Worm (Caenorhabditis elegans) whole organism, mixed stage, embryonic: ENCODE data around the gene F47C12.6.

Source experiments
- M03D4.4 ChIP-seq: sonication (generic microtip); optimal IDR thresholded peaks from 2 replicates; lab custom pipeline; 2017; ENCODE audit warnings: mild to moderate bottlenecking, missing genetic modification characterization, missing compliant biosample characterization
- bed-3 ChIP-seq: fragments of 200-800 bp; sonication (Bioruptor generic); optimal IDR thresholded peaks from 3 replicates; lab custom pipeline; 2018; ENCODE audit warnings: mild to moderate bottlenecking, missing genetic modification characterization, moderate library complexity, missing compliant biosample characterization
- ceh-39 ChIP-seq: fragments of 150-350 bp; optimal IDR thresholded peaks from 2 replicates; lab custom pipeline; 2014; ENCODE audit warnings: missing biosample characterization, missing genetic modification characterization
- ceh-43 ChIP-seq: fragments of 200-800 bp; sonication (Bioruptor generic); optimal IDR thresholded peaks from 2 replicates; lab custom pipeline; 2018; ENCODE audit warnings: mild to moderate bottlenecking, missing genetic modification characterization, moderate library complexity, missing compliant biosample characterization
- ceh-83 ChIP-seq: fragments of 200-800 bp; sonication (Bioruptor generic); optimal IDR thresholded peaks from 2 replicates; lab custom pipeline; 2018; ENCODE audit warnings: mild to moderate bottlenecking, missing genetic modification characterization, missing compliant biosample characterization
- ces-1 ChIP-seq: fragments of 150-350 bp; optimal IDR thresholded peaks from 2 replicates; lab custom pipeline; 2014; ENCODE audit warnings: missing biosample characterization, missing genetic modification reagents, missing genetic modification characterization
- cnd-1 ChIP-seq: fragments of 200-800 bp; sonication (Bioruptor generic); optimal IDR thresholded peaks from 2 replicates; lab custom pipeline; 2018; ENCODE audit warnings: mild to moderate bottlenecking, missing genetic modification characterization, missing compliant biosample characterization
- drap-1 ChIP-seq: fragments of 200-800 bp; sonication (Bioruptor generic); optimal IDR thresholded peaks from 3 replicates; lab custom pipeline; 2018; ENCODE audit warnings: mild to moderate bottlenecking, missing genetic modification characterization, missing compliant biosample characterization
- elt-1 ChIP-seq: sonication (generic microtip); optimal IDR thresholded peaks from 2 replicates; lab custom pipeline; 2017; ENCODE audit warnings: missing genetic modification characterization, mild to moderate bottlenecking, missing compliant biosample characterization, antibody characterized with exemption, moderate library complexity, borderline replicate concordance; ENCODE audit not compliant: insufficient read depth
- elt-3 ChIP-seq: fragments of 150-350 bp; optimal IDR thresholded peaks from 2 replicates; lab custom pipeline; 2014; ENCODE audit warnings: missing biosample characterization, missing genetic modification characterization
- flh-1 ChIP-seq: fragments of 200-800 bp; sonication (Bioruptor generic); optimal IDR thresholded peaks from 2 replicates; lab custom pipeline; 2018; ENCODE audit warnings: mild to moderate bottlenecking, missing genetic modification characterization, moderate library complexity, missing compliant biosample characterization
- ham-2 ChIP-seq: fragments of 200-800 bp; sonication (Bioruptor generic); optimal IDR thresholded peaks from 2 replicates; lab custom pipeline; 2018; ENCODE audit warnings: mild to moderate bottlenecking, missing genetic modification characterization, missing compliant biosample characterization
- hlh-1 ChIP-seq: fragments of 150-350 bp; optimal IDR thresholded peaks from 2 replicates; lab custom pipeline; 2014; ENCODE audit warnings: missing biosample characterization, missing genetic modification reagents, missing genetic modification characterization
- lin-13 ChIP-seq: fragments of 150-350 bp; optimal IDR thresholded peaks from 2 replicates; lab custom pipeline; 2014; ENCODE audit warnings: missing biosample characterization, missing genetic modification characterization
- lsy-2 ChIP-seq: fragments of 150-350 bp; optimal IDR thresholded peaks from 2 replicates; lab custom pipeline; 2014; ENCODE audit warnings: missing biosample characterization, missing genetic modification characterization
- mab-5 ChIP-seq: fragments of 150-350 bp; optimal IDR thresholded peaks from 2 replicates; lab custom pipeline; 2014; ENCODE audit warnings: missing biosample characterization, missing genetic modification characterization
- mls-2 ChIP-seq: sonication (generic microtip); optimal IDR thresholded peaks from 2 replicates; lab custom pipeline; 2016; ENCODE audit warnings: mild to moderate bottlenecking, missing genetic modification characterization, moderate library complexity, missing compliant biosample characterization
- nhr-12 ChIP-seq: fragments of 150-350 bp; optimal IDR thresholded peaks from 2 replicates; lab custom pipeline; 2014; ENCODE audit warnings: missing biosample characterization, missing genetic modification characterization
- nhr-2 ChIP-seq: fragments of 150-350 bp; optimal IDR thresholded peaks from 2 replicates; lab custom pipeline; 2014; ENCODE audit warnings: missing biosample characterization, missing genetic modification characterization
- nhr-237 ChIP-seq: fragments of 150-350 bp; optimal IDR thresholded peaks from 2 replicates; lab custom pipeline; 2014; ENCODE audit warnings: missing biosample characterization, missing genetic modification characterization
- nhr-28 ChIP-seq: fragments of 150-350 bp; optimal IDR thresholded peaks from 2 replicates; lab custom pipeline; 2014; ENCODE audit warnings: missing biosample characterization, missing genetic modification characterization
- nhr-76 ChIP-seq: sonication (generic microtip); optimal IDR thresholded peaks from 2 replicates; lab custom pipeline; 2017; ENCODE audit warnings: missing biosample characterization, missing genetic modification characterization
- pha-4 ChIP-seq: fragments of 150-350 bp; optimal IDR thresholded peaks from 2 replicates; lab custom pipeline; 2018; ENCODE audit warnings: missing biosample characterization, missing genetic modification reagents, missing genetic modification characterization
- sem-2 ChIP-seq: fragments of 200-800 bp; sonication (Bioruptor generic); optimal IDR thresholded peaks from 2 replicates; lab custom pipeline; 2018; ENCODE audit warnings: mild to moderate bottlenecking, missing genetic modification characterization, missing compliant biosample characterization
- snpc-4 ChIP-seq: fragments of 150-350 bp; optimal IDR thresholded peaks from 2 replicates; lab custom pipeline; 2014; ENCODE audit warnings: missing biosample characterization, missing genetic modification characterization
- sptf-1 ChIP-seq: sonication (generic microtip); optimal IDR thresholded peaks from 2 replicates; lab custom pipeline; 2017; ENCODE audit warnings: mild to moderate bottlenecking, missing genetic modification characterization, moderate library complexity, missing compliant biosample characterization
- tbx-8 ChIP-seq: fragments of 200-800 bp; sonication (Bioruptor generic); optimal IDR thresholded peaks from 2 replicates; lab custom pipeline; 2018; ENCODE audit warnings: mild to moderate bottlenecking, missing genetic modification characterization, moderate library complexity, missing compliant biosample characterization
- unc-120 ChIP-seq: sonication (generic microtip); optimal IDR thresholded peaks from 2 replicates; lab custom pipeline; 2017; ENCODE audit warnings: missing genetic modification characterization, missing compliant biosample characterization; ENCODE audit not compliant: poor library complexity, severe bottlenecking
- unc-39 ChIP-seq: fragments of 150-350 bp; optimal IDR thresholded peaks from 2 replicates; lab custom pipeline; 2014; ENCODE audit warnings: missing biosample characterization, missing genetic modification characterization
- unc-62 ChIP-seq: fragments of 150-350 bp; optimal IDR thresholded peaks from 2 replicates; lab custom pipeline; 2014; ENCODE audit warnings: missing biosample characterization, missing genetic modification reagents, missing genetic modification characterization
- zip-8 ChIP-seq: fragments of 150-350 bp; optimal IDR thresholded peaks from 2 replicates; lab custom pipeline; 2014; ENCODE audit warnings: missing biosample characterization, missing genetic modification characterization
- ztf-11 ChIP-seq: fragments of 150-350 bp; optimal IDR thresholded peaks from 2 replicates; lab custom pipeline; 2014; ENCODE audit warnings: missing biosample characterization, missing genetic modification characterization

F47C12.6 gene

DNA sequence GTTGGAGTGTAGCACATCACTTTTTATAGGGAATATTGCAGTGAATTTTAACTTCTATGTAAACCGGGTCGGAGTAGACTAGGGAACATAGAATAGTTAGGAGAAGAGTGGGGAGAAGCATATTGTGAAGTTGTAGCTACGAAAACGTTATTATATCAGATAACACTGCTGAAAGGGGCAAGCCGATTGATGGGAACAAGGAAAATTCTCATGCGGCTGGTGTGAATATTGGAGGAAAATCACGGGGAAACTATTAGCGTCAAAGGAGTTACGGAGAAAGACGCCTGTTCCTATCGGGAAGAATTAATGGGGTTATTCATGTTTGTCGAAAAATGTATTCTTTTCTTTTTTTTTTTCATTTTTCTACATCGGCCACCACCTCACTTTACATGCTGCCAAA, at the start of gene F47C12.6:
TSS of gene F47C12.6 (minus strand) at position 101 of the 400 bp plus-strand sequence.
- TF ChIP-seq bed-3 (no peak), nhr-2 (no peak), ceh-39 (tag; lab: Kevin White, UChicago) (no peak), pha-4 (tag; lab: Kevin White, UChicago) (no peak), nhr-28 (tag; lab: Kevin White, UChicago) (no peak), M03D4.4 (tag; lab: Kevin White, UChicago) (no peak), ceh-83 (GFP tag; lab: Kevin White, UChicago) (no peak), elt-1 (tag; lab: Kevin White, UChicago) (no peak), hlh-1 (tag; lab: Kevin White, UChicago) (no peak), lin-13 (no peak), nhr-12 (tag; lab: Kevin White, UChicago) (no peak), lsy-2 (tag; lab: Kevin White, UChicago) (no peak), ham-2 (no peak), tbx-8 (GFP tag; lab: Kevin White, UChicago) (no peak), cnd-1 (tag; lab: Kevin White, UChicago) (no peak), sem-2 (no peak), nhr-76 (tag; lab: Kevin White, UChicago) (no peak)

ce11 chrIV:4042274-4042673, 49.1 kb upstream of the F47C12.6 start, which contains the start of gene cdc-73:
cdc-73 (plus strand) TSS chrIV:4042575.
- TF ChIP-seq nhr-76 (tag; lab: Kevin White, UChicago), result no peak
- TF ChIP-seq mab-5 (tag; lab: Kevin White, UChicago), result no peak
- TF ChIP-seq sptf-1, result peak; percentile 31
- peak; percentile 35 for TF ChIP-seq ces-1 (GFP tag; lab: Kevin White, UChicago)
- peak; percentile 23 for TF ChIP-seq lsy-2 (tag; lab: Kevin White, UChicago)
- TF ChIP-seq, all 35 proteins: peak for 3

- TF ChIP-seq elt-1 (tag; lab: Kevin White, UChicago) (no peak), ztf-11 (tag; lab: Kevin White, UChicago) (no peak), unc-120 (no peak), hlh-1 (tag; lab: Kevin White, UChicago) (no peak), ceh-39 (tag; lab: Kevin White, UChicago) (no peak), ham-2 (no peak), ceh-43 (GFP tag; lab: Kevin White, UChicago) (no peak), mls-2 (no peak)
Observed at ce11 chrIV:4041006-4041405, 47.8 kb upstream of the F47C12.6 start.

ce11 chrIV:4039984-4040383, 46.8 kb upstream of the F47C12.6 start, which contains the start of gene F35F11.2:
F35F11.2 (plus strand) TSS chrIV:4040284.
- TF ChIP-seq ham-2 (no peak), mls-2 (no peak), unc-39 (no peak), unc-120 (no peak), snpc-4 (tag; lab: Kevin White, UChicago) (no peak), nhr-237 (tag; lab: Kevin White, UChicago) (no peak), mab-5 (tag; lab: Kevin White, UChicago) (no peak), drap-1 (GFP tag; lab: Kevin White, UChicago) (no peak), M03D4.4 (tag; lab: Kevin White, UChicago) (no peak), sem-2 (no peak), ces-1 (GFP tag; lab: Kevin White, UChicago) (no peak), lsy-2 (tag; lab: Kevin White, UChicago) (no peak), ceh-83 (GFP tag; lab: Kevin White, UChicago) (no peak), cnd-1 (tag; lab: Kevin White, UChicago) (no peak), nhr-76 (tag; lab: Kevin White, UChicago) (no peak), zip-8 (tag; lab: Kevin White, UChicago) (no peak), flh-1 (GFP tag; lab: Kevin White, UChicago) (no peak), bed-3 (no peak), nhr-28 (tag; lab: Kevin White, UChicago) (no peak), ceh-43 (GFP tag; lab: Kevin White, UChicago) (no peak)

ce11 chrIV:4034883-4035282, 41.7 kb upstream of the F47C12.6 start, which contains the start of gene hlh-30:
hlh-30 (minus strand) TSS chrIV:4034951.
- TF ChIP-seq ham-2, result no peak
- peak; percentile 55 for TF ChIP-seq ces-1 (GFP tag; lab: Kevin White, UChicago)
- no peak for TF ChIP-seq elt-3 (tag; lab: Kevin White, UChicago)
- TF ChIP-seq ceh-39 (tag; lab: Kevin White, UChicago), result no peak
- TF ChIP-seq unc-62 (GFP tag; lab: Kevin White, UChicago), result no peak
- no peak for TF ChIP-seq cnd-1 (tag; lab: Kevin White, UChicago)
- TF ChIP-seq unc-120, result peak; percentile 9
- TF ChIP-seq elt-1 (tag; lab: Kevin White, UChicago), result no peak
- no peak for TF ChIP-seq ztf-11 (tag; lab: Kevin White, UChicago)
- no peak for TF ChIP-seq mab-5 (tag; lab: Kevin White, UChicago)
- TF ChIP-seq M03D4.4 (tag; lab: Kevin White, UChicago), result no peak
- TF ChIP-seq sem-2, result no peak
- TF ChIP-seq nhr-12 (tag; lab: Kevin White, UChicago), result no peak
- TF ChIP-seq unc-39, result no peak
- no peak for TF ChIP-seq ceh-83 (GFP tag; lab: Kevin White, UChicago)
